Worm (Caenorhabditis elegans) whole organism, early embryonic: ENCODE results near the gene dpy-10.

Source experiments
- B0310.2 ChIP-seq: sonication (generic microtip); optimal IDR thresholded peaks from 2 replicates; lab custom pipeline; 2016; ENCODE audit warnings: mild to moderate bottlenecking, missing genetic modification characterization, missing compliant biosample characterization
- F13C5.2 ChIP-seq: sonication (generic microtip); optimal IDR thresholded peaks from 2 replicates; lab custom pipeline; 2017; ENCODE audit warnings: mild to moderate bottlenecking, missing genetic modification characterization, inconsistent platforms, missing compliant biosample characterization
- aly-1 ChIP-seq: sonication (generic microtip); optimal IDR thresholded peaks from 2 replicates; lab custom pipeline; 2016; ENCODE audit warnings: missing genetic modification characterization, missing compliant biosample characterization
- ama-1 ChIP-seq: fragments of 150-350 bp; optimal IDR thresholded peaks from 2 replicates; lab custom pipeline; 2014
- ceh-13 ChIP-seq: fragments of 200-800 bp; sonication (Bioruptor generic); optimal IDR thresholded peaks from 2 replicates; lab custom pipeline; 2018; ENCODE audit warnings: mild to moderate bottlenecking, missing genetic modification characterization, missing compliant biosample characterization
- ceh-36 ChIP-seq: sonication (generic microtip); optimal IDR thresholded peaks from 2 replicates; lab custom pipeline; 2016; ENCODE audit warnings: missing genetic modification characterization, inconsistent platforms, missing compliant biosample characterization
- ets-7 ChIP-seq: sonication (generic microtip); optimal IDR thresholded peaks from 2 replicates; lab custom pipeline; 2016; ENCODE audit warnings: missing genotype, missing genetic modification characterization, missing compliant biosample characterization
- flt-1 ChIP-seq: fragments of 200-800 bp; sonication (Bioruptor generic); IDR thresholded peaks from 2 replicates; pipeline ENCODE4 v1.3.6; 2022; ENCODE audit warnings: missing genetic modification characterization, missing compliant biosample characterization
- hmbx-1 ChIP-seq: sonication (generic microtip); optimal IDR thresholded peaks from 2 replicates; lab custom pipeline; 2016; ENCODE audit warnings: mild to moderate bottlenecking, missing genetic modification characterization, missing compliant biosample characterization
- hmg-4 ChIP-seq: fragments of 200-800 bp; sonication (Bioruptor generic); optimal IDR thresholded peaks from 2 replicates; lab custom pipeline; 2018; ENCODE audit warnings: mild to moderate bottlenecking, missing genetic modification characterization, missing compliant biosample characterization
- hnd-1 ChIP-seq: sonication (generic microtip); optimal IDR thresholded peaks from 2 replicates; lab custom pipeline; 2016; ENCODE audit warnings: missing genetic modification characterization, missing compliant biosample characterization
- pes-1 ChIP-seq: fragments of 200-800 bp; sonication (Bioruptor generic); IDR thresholded peaks from 2 replicates; pipeline ENCODE4 v1.3.6; 2022; ENCODE audit warnings: missing genetic modification reagents, missing genetic modification characterization, missing compliant biosample characterization
- scrt-1 ChIP-seq: fragments of 200-800 bp; sonication (Bioruptor generic); IDR thresholded peaks from 2 replicates; pipeline ENCODE4 v1.3.6; 2022; ENCODE audit warnings: missing genetic modification characterization, missing compliant biosample characterization
- sea-1 ChIP-seq: fragments of 200-800 bp; sonication (Bioruptor generic); conservative IDR thresholded peaks from 2 replicates; pipeline ENCODE4 v1.3.6; 2022; ENCODE audit warnings: missing genetic modification characterization, missing compliant biosample characterization
- tbx-11 ChIP-seq: fragments of 200-800 bp; sonication (Bioruptor generic); IDR thresholded peaks from 2 replicates; pipeline ENCODE4 v1.3.6; 2022; ENCODE audit warnings: missing genetic modification characterization, missing compliant biosample characterization
- tbx-37 ChIP-seq: fragments of 200-800 bp; sonication (Bioruptor generic); conservative IDR thresholded peaks from 2 replicates; pipeline ENCODE4 v1.3.6; 2022; ENCODE audit warnings: missing genetic modification reagents, missing genetic modification characterization, missing compliant biosample characterization
- tra-4 ChIP-seq: sonication (generic microtip); optimal IDR thresholded peaks from 2 replicates; lab custom pipeline; 2017; ENCODE audit warnings: missing genetic modification characterization, missing compliant biosample characterization

Gene dpy-10

DNA sequence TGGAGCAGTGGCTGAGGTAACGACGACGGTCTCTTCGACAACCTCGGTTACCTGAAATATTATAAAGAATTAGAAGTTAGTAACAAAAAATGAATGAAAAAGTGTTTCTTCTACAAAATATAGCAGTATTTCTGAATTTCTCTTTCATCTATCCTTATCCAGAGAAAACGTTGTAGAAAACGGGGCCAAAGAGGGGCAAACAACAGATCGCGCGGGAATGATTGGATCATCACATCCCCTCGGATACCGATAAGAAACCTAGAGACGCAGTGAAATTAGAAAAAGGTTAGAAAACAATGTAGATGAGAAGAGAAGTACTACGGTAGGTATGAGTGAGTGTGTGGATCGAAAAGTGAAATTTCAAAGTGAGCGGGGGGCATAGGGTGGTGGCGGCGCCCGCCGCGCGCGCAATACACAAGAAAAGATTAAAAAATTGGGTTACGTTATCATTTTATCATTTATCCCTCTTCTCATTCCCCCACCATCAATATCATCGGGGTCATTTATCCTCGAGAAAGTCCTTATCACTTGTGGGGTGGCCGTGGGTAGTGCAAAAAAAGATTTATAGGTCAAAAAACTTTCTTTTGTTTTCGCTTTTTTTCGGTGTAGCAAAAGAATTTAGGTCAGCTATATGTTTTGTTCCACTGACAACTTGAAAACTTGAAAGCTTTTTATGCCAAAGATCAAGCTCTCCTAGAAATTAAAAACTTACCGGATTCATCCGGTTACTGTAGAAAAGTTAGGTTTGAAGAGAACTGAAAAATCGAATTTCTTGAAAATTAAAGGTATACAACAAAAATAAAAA lies at the start of gene dpy-10, which contains the start of gene T14B4.19:
TSS of gene dpy-10 (minus strand) at position 51 of the 805 bp plus-strand sequence.
TSS of gene T14B4.19 (minus strand) at position 755 of the 805 bp plus-strand sequence.
- TF ChIP-seq ceh-36 (tag; lab: Kevin White, UChicago), result peak; percentile 19
- TF ChIP-seq ama-1, result no peak

DNA sequence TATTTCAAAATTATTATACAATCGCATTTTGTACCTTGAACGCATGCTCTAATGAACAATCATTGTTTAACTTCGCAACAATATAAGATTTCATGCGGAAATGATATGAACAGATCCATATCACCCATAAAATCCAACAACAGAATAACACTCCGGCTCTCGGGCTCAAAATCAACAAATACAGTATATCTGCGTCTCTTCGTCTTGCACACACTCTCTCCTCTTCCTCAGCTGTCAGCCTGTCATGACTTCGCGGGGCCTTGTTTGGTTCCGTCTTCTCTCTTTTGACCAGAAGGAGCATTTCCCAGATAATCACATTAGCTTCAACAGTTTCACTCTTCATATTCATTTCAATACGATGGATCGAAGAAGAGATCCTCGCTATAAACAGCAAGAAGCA lies 44.2 kb upstream of the dpy-10 start, which contains the start of gene F41G3.3:
TSS of gene F41G3.3 (plus strand) at position 301 of the 400 bp plus-strand sequence.
- TF ChIP-seq hnd-1 (tag; lab: Kevin White, UChicago), result no peak
- no peak for TF ChIP-seq ets-7
- TF ChIP-seq aly-1 (tag; lab: Kevin White, UChicago), result no peak
- TF ChIP-seq tbx-11 (GFP tag; lab: Robert Waterston, UW), result no peak
- TF ChIP-seq hmbx-1, result no peak
- TF ChIP-seq tbx-37 (GFP tag; lab: Robert Waterston, UW), result no peak
- no peak for TF ChIP-seq B0310.2 (tag; lab: Kevin White, UChicago)
- TF ChIP-seq sea-1, result no peak
- no peak for TF ChIP-seq hmg-4 (GFP tag; lab: Kevin White, UChicago)
- no peak for TF ChIP-seq ceh-13 (GFP tag; lab: Kevin White, UChicago)
- TF ChIP-seq scrt-1 (GFP tag; lab: Robert Waterston, UW), result no peak
- no peak for TF ChIP-seq ceh-36 (tag; lab: Kevin White, UChicago)
- no peak for TF ChIP-seq ama-1
- TF ChIP-seq pes-1, result no peak
- TF ChIP-seq tra-4 (tag; lab: Kevin White, UChicago), result no peak
- no peak for TF ChIP-seq flt-1 (GFP tag; lab: Robert Waterston, UW)
- TF ChIP-seq F13C5.2, result no peak

DNA sequence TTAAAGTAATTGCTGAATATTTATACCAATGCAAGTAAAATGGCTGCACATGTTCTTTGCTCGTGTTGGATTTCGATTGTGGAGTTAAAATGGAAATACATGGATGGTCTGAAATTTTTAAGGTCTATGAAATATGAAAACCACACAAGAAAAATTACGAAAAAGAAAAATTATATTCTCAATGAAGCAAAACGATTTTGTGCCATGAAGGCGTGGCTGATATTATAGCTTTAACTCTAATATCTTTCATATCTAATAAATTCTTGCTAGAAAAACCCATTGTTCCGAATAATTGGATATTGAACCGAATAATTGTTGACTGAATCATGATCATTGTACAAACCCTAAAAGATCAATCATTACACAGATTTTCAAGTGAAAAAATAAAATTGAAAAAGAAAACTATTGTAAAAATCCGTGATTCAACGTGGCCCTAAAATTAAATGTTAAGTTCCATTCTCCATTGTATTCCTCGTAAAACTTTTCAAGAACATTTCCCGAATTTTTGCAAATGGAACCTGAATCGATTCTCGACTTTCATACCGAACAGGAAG lies 42.7 kb upstream of the dpy-10 start, which contains the start of the genes srx-95 and fis-1:
TSS of gene srx-95 (minus strand) at position 101 of the 554 bp plus-strand sequence.
TSS of gene fis-1 (plus strand) at position 504 of the 554 bp plus-strand sequence.
- TF ChIP-seq sea-1, result no peak
- no peak for TF ChIP-seq F13C5.2
- no peak for TF ChIP-seq ama-1
- TF ChIP-seq ceh-13 (GFP tag; lab: Kevin White, UChicago), result no peak
- TF ChIP-seq B0310.2 (tag; lab: Kevin White, UChicago), result no peak
- no peak for TF ChIP-seq tbx-11 (GFP tag; lab: Robert Waterston, UW)
- TF ChIP-seq hnd-1 (tag; lab: Kevin White, UChicago), result no peak
- TF ChIP-seq hmg-4 (GFP tag; lab: Kevin White, UChicago), result no peak
- TF ChIP-seq tbx-37 (GFP tag; lab: Robert Waterston, UW), result no peak
- no peak for TF ChIP-seq hmbx-1

DNA sequence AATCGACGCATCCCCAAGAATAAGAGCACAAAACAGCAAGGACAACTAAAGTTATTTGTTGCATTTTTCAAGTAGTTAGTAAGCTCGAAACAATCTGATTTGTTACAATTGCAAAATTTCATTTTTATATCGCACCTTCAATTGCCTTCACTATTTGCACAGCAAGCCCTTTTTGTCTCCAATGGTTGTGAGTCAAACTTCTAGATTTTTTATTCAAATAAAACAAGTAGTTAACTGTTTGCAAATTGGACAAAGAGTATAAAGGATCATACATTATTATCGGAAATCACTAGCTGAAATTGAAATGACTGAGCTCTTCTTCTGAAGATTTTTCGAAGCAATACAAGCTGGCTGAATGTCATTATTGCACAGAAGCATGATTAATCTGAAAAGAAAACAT lies 40.8 kb upstream of the dpy-10 start, which contains the start of gene F41G3.21:
TSS of gene F41G3.21 (minus strand) at position 101 of the 400 bp plus-strand sequence.
- TF ChIP-seq ceh-13 (GFP tag; lab: Kevin White, UChicago) (no peak), hnd-1 (tag; lab: Kevin White, UChicago) (no peak), B0310.2 (tag; lab: Kevin White, UChicago) (no peak), ets-7 (no peak), hmg-4 (GFP tag; lab: Kevin White, UChicago) (no peak), ceh-36 (tag; lab: Kevin White, UChicago) (no peak)

DNA sequence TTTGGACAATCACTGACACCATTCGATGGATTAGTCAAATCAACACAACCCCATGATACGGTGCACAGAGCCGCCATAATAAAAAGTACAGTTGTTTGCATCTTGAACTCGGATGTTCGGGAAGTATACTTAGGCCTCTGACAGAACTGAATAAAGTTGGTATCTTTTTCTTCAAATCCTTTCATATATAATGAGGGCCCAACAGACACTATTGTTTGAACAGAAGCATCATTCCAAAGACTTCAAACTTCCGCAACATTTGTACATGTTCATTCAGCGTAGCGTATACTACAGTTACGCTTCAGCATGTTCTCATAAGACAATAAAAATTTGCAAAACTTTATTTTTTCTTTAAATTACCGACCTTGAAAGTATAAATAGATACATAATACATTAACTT lies 40.0 kb upstream of the dpy-10 start, which contains the start of gene F41G3.19:
TSS of gene F41G3.19 (minus strand) at position 101 of the 400 bp plus-strand sequence.
- no peak for TF ChIP-seq scrt-1 (GFP tag; lab: Robert Waterston, UW)

DNA sequence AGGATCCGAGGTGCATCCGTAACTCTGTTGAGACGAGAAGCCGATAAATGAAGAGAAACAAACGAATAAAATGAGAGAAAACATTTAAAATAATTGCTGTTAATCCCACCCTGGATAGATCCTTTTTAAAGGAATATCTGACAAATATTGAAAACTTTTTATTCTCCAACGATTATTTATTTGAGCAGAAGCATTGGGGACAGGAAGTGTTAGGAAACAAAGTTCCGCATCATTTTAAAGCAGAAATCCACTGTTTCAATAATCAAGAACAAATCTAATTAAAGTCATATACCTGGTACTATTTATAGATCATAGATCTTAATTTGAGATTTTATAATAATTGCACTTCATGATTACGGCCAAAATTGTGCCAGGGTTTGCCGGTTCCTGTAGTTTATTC lies 38.9 kb upstream of the dpy-10 start, which contains the start of gene F41G3.20:
TSS of gene F41G3.20 (minus strand) at position 101 of the 400 bp plus-strand sequence.
- TF ChIP-seq ceh-36 (tag; lab: Kevin White, UChicago), result no peak
- TF ChIP-seq hmbx-1, result no peak
- TF ChIP-seq B0310.2 (tag; lab: Kevin White, UChicago), result no peak
- no peak for TF ChIP-seq hnd-1 (tag; lab: Kevin White, UChicago)
- no peak for TF ChIP-seq flt-1 (GFP tag; lab: Robert Waterston, UW)
- TF ChIP-seq ets-7, result no peak
- TF ChIP-seq tbx-11 (GFP tag; lab: Robert Waterston, UW), result no peak
- no peak for TF ChIP-seq sea-1
- no peak for TF ChIP-seq tbx-37 (GFP tag; lab: Robert Waterston, UW)
- no peak for TF ChIP-seq ama-1
- no peak for TF ChIP-seq pes-1
- no peak for TF ChIP-seq F13C5.2
- no peak for TF ChIP-seq scrt-1 (GFP tag; lab: Robert Waterston, UW)
- TF ChIP-seq ceh-13 (GFP tag; lab: Kevin White, UChicago), result no peak
- no peak for TF ChIP-seq hmg-4 (GFP tag; lab: Kevin White, UChicago)
- TF ChIP-seq aly-1 (tag; lab: Kevin White, UChicago), result no peak
- TF ChIP-seq tra-4 (tag; lab: Kevin White, UChicago), result no peak

DNA sequence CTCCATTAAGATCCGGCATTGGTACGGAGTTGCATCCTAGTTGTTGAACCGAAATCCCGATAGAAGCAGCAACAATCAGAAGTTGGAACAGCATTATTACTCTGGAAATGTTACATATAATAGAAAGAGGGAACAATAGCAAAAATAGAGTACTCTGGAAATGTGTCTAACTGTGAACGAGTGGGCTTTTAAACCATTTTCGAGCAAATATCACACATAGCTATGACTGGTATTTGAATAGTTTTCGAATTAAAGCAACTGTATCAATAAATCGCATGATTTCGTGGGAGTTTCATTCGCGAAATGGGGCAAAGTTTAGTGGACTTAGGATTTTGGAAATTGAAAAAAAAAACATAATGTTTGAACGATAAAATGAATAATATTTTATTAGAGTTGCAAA lies 37.4 kb upstream of the dpy-10 start, which contains the start of gene F41G3.10:
TSS of gene F41G3.10 (minus strand) at position 101 of the 400 bp plus-strand sequence.
- TF ChIP-seq flt-1 (GFP tag; lab: Robert Waterston, UW) (no peak), hmg-4 (GFP tag; lab: Kevin White, UChicago) (no peak), tbx-37 (GFP tag; lab: Robert Waterston, UW) (no peak), sea-1 (no peak), scrt-1 (GFP tag; lab: Robert Waterston, UW) (no peak), ceh-13 (GFP tag; lab: Kevin White, UChicago) (no peak)
